Fruit fly (Drosophila melanogaster): ENCODE measurements around the gene Vha68-2.

dm6 chr2L:12985043-12985442 lies 10.9 kb downstream of the Vha68-2 start:
- TF ChIP-seq Opbp (GFP tag; IDR thresholded peaks at IDR 0.05; ENCODE audit: partially characterized antibody) (no peak), CG15514 (GFP tag; optimal IDR thresholded peaks at IDR 0.05) (no peak), HLH54F (GFP tag; optimal IDR thresholded peaks at IDR 0.05) (no peak), CG2678 (tag; optimal IDR thresholded peaks at IDR 0.05) (peak; percentile 51), Max (GFP tag; optimal IDR thresholded peaks at IDR 0.05) (no peak), E2f1 (GFP tag; IDR thresholded peaks at IDR 0.05) (no peak), BtbVII (GFP tag; optimal IDR thresholded peaks at IDR 0.05) (no peak), HLH3B (GFP tag; IDR thresholded peaks at IDR 0.05) (no peak), disco-r (GFP tag; optimal IDR thresholded peaks at IDR 0.05) (no peak), hkb (optimal IDR thresholded peaks at IDR 0.05) (no peak), hkb (GFP tag; IDR thresholded peaks at IDR 0.05) (no peak), Deaf1 (tag; optimal IDR thresholded peaks at IDR 0.05) (no peak), tgo (GFP tag; IDR thresholded peaks at IDR 0.05) (no peak), CG10979 (tag; optimal IDR thresholded peaks at IDR 0.05) (no peak)

All from whole organism, embryonic.